Worm (Caenorhabditis elegans): ENCODE measurements around the gene tbcb-1.

- TF ChIP-seq hif-1 (tag; optimal IDR thresholded peaks at IDR 0.05) (no peak), nhr-237 (tag; optimal IDR thresholded peaks at IDR 0.05) (no peak), mdl-1 (tag; optimal IDR thresholded peaks at IDR 0.05) (no peak), ztf-11 (tag; optimal IDR thresholded peaks at IDR 0.05) (no peak), nhr-102 (tag; optimal IDR thresholded peaks at IDR 0.05) (no peak), nhr-11 (tag; optimal IDR thresholded peaks at IDR 0.05) (no peak)
Observed at ce11 chrV:13559978-13560377, 31.9 kb upstream of the tbcb-1 start, which contains the start of gene C56A3.8.
